Fruit fly (Drosophila melanogaster): ENCODE data around the gene CG15347.

The CG15347 gene

dm6 chrX:8460686-8461085 lies at the start of gene CG15347:
CG15347 (minus strand) TSS chrX:8460898.
- TF ChIP-seq CG8478 (optimal IDR thresholded peaks at IDR 0.05) (no peak), CTCF (optimal IDR thresholded peaks at IDR 0.05) (no peak)

- TF ChIP-seq CG8478 (optimal IDR thresholded peaks at IDR 0.05) (no peak), CTCF (optimal IDR thresholded peaks at IDR 0.05) (no peak)
Observed at dm6 chrX:8505023-8505604, 44.4 kb upstream of the CG15347 start.

- no peak for TF ChIP-seq CG8478 (optimal IDR thresholded peaks at IDR 0.05)
Observed at dm6 chrX:8502053-8502452, 41.4 kb upstream of the CG15347 start.

- no peak for TF ChIP-seq CG8478 (optimal IDR thresholded peaks at IDR 0.05)
- no peak for TF ChIP-seq CTCF (optimal IDR thresholded peaks at IDR 0.05)
Observed at dm6 chrX:8501374-8501773, 40.7 kb upstream of the CG15347 start.

- TF ChIP-seq CG8478 (optimal IDR thresholded peaks at IDR 0.05), result no peak
- no peak for TF ChIP-seq CTCF (optimal IDR thresholded peaks at IDR 0.05)
Observed at dm6 chrX:8499151-8499550, 38.5 kb upstream of the CG15347 start.

dm6 chrX:8497604-8498232 lies 37.0 kb upstream of the CG15347 start:
- no peak for TF ChIP-seq CTCF (optimal IDR thresholded peaks at IDR 0.05)
- no peak for TF ChIP-seq CG8478 (optimal IDR thresholded peaks at IDR 0.05)

dm6 chrX:8496362-8496761 lies 35.7 kb upstream of the CG15347 start:
- TF ChIP-seq CG8478 (optimal IDR thresholded peaks at IDR 0.05), result no peak

- no peak for TF ChIP-seq CG8478 (optimal IDR thresholded peaks at IDR 0.05)
- no peak for TF ChIP-seq CTCF (optimal IDR thresholded peaks at IDR 0.05)
Observed at dm6 chrX:8493473-8493872, 32.8 kb upstream of the CG15347 start.

- TF ChIP-seq CG8478 (optimal IDR thresholded peaks at IDR 0.05) (no peak), CTCF (optimal IDR thresholded peaks at IDR 0.05) (no peak)
Observed at dm6 chrX:8492849-8493248, 32.2 kb upstream of the CG15347 start.

dm6 chrX:8491452-8492046 lies 30.9 kb upstream of the CG15347 start:
- TF ChIP-seq CTCF (optimal IDR thresholded peaks at IDR 0.05), result no peak
- TF ChIP-seq CG8478 (optimal IDR thresholded peaks at IDR 0.05), result no peak

- TF ChIP-seq CG8478 (optimal IDR thresholded peaks at IDR 0.05) (no peak), CTCF (optimal IDR thresholded peaks at IDR 0.05) (no peak)
Observed at dm6 chrX:8490976-8491345, 30.3 kb upstream of the CG15347 start.

dm6 chrX:8490291-8490975 lies 29.7 kb upstream of the CG15347 start:
- no peak for TF ChIP-seq CG8478 (optimal IDR thresholded peaks at IDR 0.05)
- no peak for TF ChIP-seq CTCF (optimal IDR thresholded peaks at IDR 0.05)

dm6 chrX:8489485-8489970 lies 28.8 kb upstream of the CG15347 start, which contains the start of gene otu:
otu (minus strand) TSS chrX:8489535.
- no peak for TF ChIP-seq CG8478 (optimal IDR thresholded peaks at IDR 0.05)
- TF ChIP-seq CTCF (optimal IDR thresholded peaks at IDR 0.05), result no peak

dm6 chrX:8489048-8489447 lies 28.4 kb upstream of the CG15347 start, which contains the start of gene CG33181:
CG33181 (plus strand) TSS chrX:8489348.
- TF ChIP-seq CG8478 (optimal IDR thresholded peaks at IDR 0.05) (no peak), CTCF (optimal IDR thresholded peaks at IDR 0.05) (no peak)

- TF ChIP-seq CTCF (optimal IDR thresholded peaks at IDR 0.05), result no peak
- no peak for TF ChIP-seq CG8478 (optimal IDR thresholded peaks at IDR 0.05)
Observed at dm6 chrX:8484778-8485177, 24.1 kb upstream of the CG15347 start.

dm6 chrX:8483671-8484070 lies 23.0 kb upstream of the CG15347 start, which contains the start of gene CG33223:
CG33223 (minus strand) TSS chrX:8483885.
- TF ChIP-seq CG8478 (optimal IDR thresholded peaks at IDR 0.05) (no peak), CTCF (optimal IDR thresholded peaks at IDR 0.05) (no peak)

Measured in S2 (cell line).